Worm (Caenorhabditis elegans) whole organism, L1 larva: ENCODE measurements around the gene Y75B8A.63.

Source experiments
- egl-27 ChIP-seq, 2 experiments: fragments of 150-350 bp in 1 of 2; sonication (generic microtip); optimal IDR thresholded peaks; 3 replicates each; lab custom pipeline; 2017 to 2018; ENCODE audit warnings: missing biosample characterization in 2 of 2, missing genetic modification characterization in 2 of 2, missing genetic modification reagents in 2 of 2
- hlh-4 ChIP-seq: sonication (generic microtip); optimal IDR thresholded peaks from 2 replicates; lab custom pipeline; 2016; ENCODE audit warnings: mild to moderate bottlenecking, missing genetic modification characterization, missing compliant biosample characterization
- lsy-2 ChIP-seq, 2 experiments: fragments of 150-350 bp; optimal IDR thresholded peaks; 2 replicates each; lab custom pipeline; 2014; ENCODE audit warnings: missing biosample characterization in 2 of 2, missing genetic modification characterization in 2 of 2
- mab-9 ChIP-seq: fragments of 200-800 bp; sonication (Bioruptor generic); IDR thresholded peaks from 2 replicates; pipeline ENCODE4 v1.3.6; 2022; ENCODE audit warnings: missing genetic modification reagents, missing genetic modification characterization, missing compliant biosample characterization
- nhr-77 ChIP-seq: fragments of 150-350 bp; optimal IDR thresholded peaks from 2 replicates; lab custom pipeline; 2014; ENCODE audit warnings: missing biosample characterization, missing genetic modification characterization
- nhr-90 ChIP-seq: sonication (generic microtip); optimal IDR thresholded peaks from 2 replicates; lab custom pipeline; 2016; ENCODE audit warnings: mild to moderate bottlenecking, missing genetic modification characterization, missing compliant biosample characterization; ENCODE audit not compliant: poor library complexity

DNA sequence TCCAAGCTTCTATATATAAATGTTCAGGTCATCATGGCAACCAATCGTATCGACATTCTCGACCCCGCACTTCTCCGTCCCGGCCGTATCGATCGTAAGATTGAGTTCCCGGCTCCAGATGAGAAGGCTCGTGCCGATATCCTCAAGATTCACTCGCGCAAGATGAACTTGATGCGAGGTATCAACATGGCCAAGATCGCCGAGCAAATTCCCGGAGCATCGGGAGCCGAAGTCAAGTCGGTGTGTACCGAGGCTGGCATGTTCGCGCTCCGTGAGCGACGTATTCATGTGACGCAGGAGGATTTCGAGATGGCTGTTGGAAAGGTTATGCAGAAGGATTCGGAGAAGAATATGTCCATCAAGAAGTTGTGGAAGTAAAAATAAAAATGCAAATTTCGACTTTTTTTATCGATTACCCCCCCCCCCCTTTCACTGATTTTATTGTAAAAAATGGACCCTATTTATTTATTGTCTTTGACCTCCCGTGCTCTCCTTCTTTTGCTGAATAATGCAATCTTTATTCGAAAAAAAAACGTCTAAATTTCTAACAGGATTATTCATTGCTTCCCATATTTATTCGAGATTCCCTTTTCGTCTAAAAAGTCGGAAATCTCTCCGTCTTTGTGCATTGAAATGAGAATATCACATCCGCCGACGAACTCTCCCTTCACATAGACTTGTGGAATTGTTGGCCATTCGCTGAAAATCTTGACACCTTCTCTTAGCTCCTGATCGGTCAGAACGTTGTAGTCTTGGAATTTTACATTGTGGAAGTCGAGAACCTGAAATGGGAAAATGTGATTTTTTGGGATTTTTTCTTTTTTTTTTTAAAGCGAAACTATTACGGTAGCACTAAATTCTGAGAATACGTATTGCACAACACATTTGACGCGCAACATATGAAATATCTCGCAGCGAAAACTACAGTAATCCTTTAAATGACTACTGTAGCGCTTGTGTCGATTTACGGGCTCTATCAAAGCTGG is 44.6 kb downstream of the Y75B8A.63 start:
- TF ChIP-seq lsy-2 (tag; optimal IDR thresholded peaks at IDR 0.05; lab: Kevin White, UChicago) (no peak), nhr-77 (no peak), egl-27 (tag; optimal IDR thresholded peaks at IDR 0.05; lab: Kevin White, UChicago) (no peak), mab-9 (GFP tag; lab: Robert Waterston, UW) (no peak), hlh-4 (tag; lab: Kevin White, UChicago) (no peak), nhr-90 (tag; lab: Kevin White, UChicago) (no peak)
